Worm (Caenorhabditis elegans) whole organism, mixed stage, embryonic: ENCODE results near the gene let-99.

Source experiments
- M03D4.4 ChIP-seq: sonication (generic microtip); optimal IDR thresholded peaks from 2 replicates; lab custom pipeline; 2017; ENCODE audit warnings: mild to moderate bottlenecking, missing genetic modification characterization, missing compliant biosample characterization
- blmp-1 ChIP-seq: fragments of 150-350 bp; optimal IDR thresholded peaks from 2 replicates; lab custom pipeline; 2014; ENCODE audit warnings: missing biosample characterization, missing genetic modification characterization
- ceh-83 ChIP-seq: fragments of 200-800 bp; sonication (Bioruptor generic); optimal IDR thresholded peaks from 2 replicates; lab custom pipeline; 2018; ENCODE audit warnings: mild to moderate bottlenecking, missing genetic modification characterization, missing compliant biosample characterization
- ces-1 ChIP-seq: fragments of 150-350 bp; optimal IDR thresholded peaks from 2 replicates; lab custom pipeline; 2014; ENCODE audit warnings: missing biosample characterization, missing genetic modification reagents, missing genetic modification characterization
- cnd-1 ChIP-seq: fragments of 200-800 bp; sonication (Bioruptor generic); optimal IDR thresholded peaks from 2 replicates; lab custom pipeline; 2018; ENCODE audit warnings: mild to moderate bottlenecking, missing genetic modification characterization, missing compliant biosample characterization
- drap-1 ChIP-seq: fragments of 200-800 bp; sonication (Bioruptor generic); optimal IDR thresholded peaks from 3 replicates; lab custom pipeline; 2018; ENCODE audit warnings: mild to moderate bottlenecking, missing genetic modification characterization, missing compliant biosample characterization
- elt-3 ChIP-seq: fragments of 150-350 bp; optimal IDR thresholded peaks from 2 replicates; lab custom pipeline; 2014; ENCODE audit warnings: missing biosample characterization, missing genetic modification characterization
- flh-1 ChIP-seq: fragments of 200-800 bp; sonication (Bioruptor generic); optimal IDR thresholded peaks from 2 replicates; lab custom pipeline; 2018; ENCODE audit warnings: mild to moderate bottlenecking, missing genetic modification characterization, moderate library complexity, missing compliant biosample characterization
- ham-2 ChIP-seq: fragments of 200-800 bp; sonication (Bioruptor generic); optimal IDR thresholded peaks from 2 replicates; lab custom pipeline; 2018; ENCODE audit warnings: mild to moderate bottlenecking, missing genetic modification characterization, missing compliant biosample characterization
- hlh-1 ChIP-seq: fragments of 150-350 bp; optimal IDR thresholded peaks from 2 replicates; lab custom pipeline; 2014; ENCODE audit warnings: missing biosample characterization, missing genetic modification reagents, missing genetic modification characterization
- lin-13 ChIP-seq: fragments of 150-350 bp; optimal IDR thresholded peaks from 2 replicates; lab custom pipeline; 2014; ENCODE audit warnings: missing biosample characterization, missing genetic modification characterization
- lin-32 ChIP-seq: fragments of 200-800 bp; sonication (Bioruptor generic); optimal IDR thresholded peaks from 2 replicates; lab custom pipeline; 2018; ENCODE audit warnings: mild to moderate bottlenecking, missing genetic modification characterization, missing compliant biosample characterization
- lsy-2 ChIP-seq: fragments of 150-350 bp; optimal IDR thresholded peaks from 2 replicates; lab custom pipeline; 2014; ENCODE audit warnings: missing biosample characterization, missing genetic modification characterization
- mab-5 ChIP-seq: fragments of 150-350 bp; optimal IDR thresholded peaks from 2 replicates; lab custom pipeline; 2014; ENCODE audit warnings: missing biosample characterization, missing genetic modification characterization
- mep-1 ChIP-seq: fragments of 150-350 bp; optimal IDR thresholded peaks from 2 replicates; lab custom pipeline; 2017; ENCODE audit warnings: missing biosample characterization, missing genetic modification reagents, missing genetic modification characterization, inconsistent platforms
- mls-2 ChIP-seq: sonication (generic microtip); optimal IDR thresholded peaks from 2 replicates; lab custom pipeline; 2016; ENCODE audit warnings: mild to moderate bottlenecking, missing genetic modification characterization, moderate library complexity, missing compliant biosample characterization
- nhr-12 ChIP-seq: fragments of 150-350 bp; optimal IDR thresholded peaks from 2 replicates; lab custom pipeline; 2014; ENCODE audit warnings: missing biosample characterization, missing genetic modification characterization
- nhr-2 ChIP-seq: fragments of 150-350 bp; optimal IDR thresholded peaks from 2 replicates; lab custom pipeline; 2014; ENCODE audit warnings: missing biosample characterization, missing genetic modification characterization
- nhr-237 ChIP-seq: fragments of 150-350 bp; optimal IDR thresholded peaks from 2 replicates; lab custom pipeline; 2014; ENCODE audit warnings: missing biosample characterization, missing genetic modification characterization
- nhr-28 ChIP-seq: fragments of 150-350 bp; optimal IDR thresholded peaks from 2 replicates; lab custom pipeline; 2014; ENCODE audit warnings: missing biosample characterization, missing genetic modification characterization
- nhr-76 ChIP-seq: sonication (generic microtip); optimal IDR thresholded peaks from 2 replicates; lab custom pipeline; 2017; ENCODE audit warnings: missing biosample characterization, missing genetic modification characterization
- pha-4 ChIP-seq: fragments of 150-350 bp; optimal IDR thresholded peaks from 2 replicates; lab custom pipeline; 2018; ENCODE audit warnings: missing biosample characterization, missing genetic modification reagents, missing genetic modification characterization
- sem-2 ChIP-seq: fragments of 200-800 bp; sonication (Bioruptor generic); optimal IDR thresholded peaks from 2 replicates; lab custom pipeline; 2018; ENCODE audit warnings: mild to moderate bottlenecking, missing genetic modification characterization, missing compliant biosample characterization
- snpc-4 ChIP-seq: fragments of 150-350 bp; optimal IDR thresholded peaks from 2 replicates; lab custom pipeline; 2014; ENCODE audit warnings: missing biosample characterization, missing genetic modification characterization
- sptf-1 ChIP-seq: sonication (generic microtip); optimal IDR thresholded peaks from 2 replicates; lab custom pipeline; 2017; ENCODE audit warnings: mild to moderate bottlenecking, missing genetic modification characterization, moderate library complexity, missing compliant biosample characterization
- unc-120 ChIP-seq: sonication (generic microtip); optimal IDR thresholded peaks from 2 replicates; lab custom pipeline; 2017; ENCODE audit warnings: missing genetic modification characterization, missing compliant biosample characterization; ENCODE audit not compliant: poor library complexity, severe bottlenecking
- unc-39 ChIP-seq: fragments of 150-350 bp; optimal IDR thresholded peaks from 2 replicates; lab custom pipeline; 2014; ENCODE audit warnings: missing biosample characterization, missing genetic modification characterization
- unc-62 ChIP-seq: fragments of 150-350 bp; optimal IDR thresholded peaks from 2 replicates; lab custom pipeline; 2014; ENCODE audit warnings: missing biosample characterization, missing genetic modification reagents, missing genetic modification characterization
- zip-8 ChIP-seq: fragments of 150-350 bp; optimal IDR thresholded peaks from 2 replicates; lab custom pipeline; 2014; ENCODE audit warnings: missing biosample characterization, missing genetic modification characterization
- ztf-11 ChIP-seq: fragments of 150-350 bp; optimal IDR thresholded peaks from 2 replicates; lab custom pipeline; 2014; ENCODE audit warnings: missing biosample characterization, missing genetic modification characterization

The let-99 gene

DNA sequence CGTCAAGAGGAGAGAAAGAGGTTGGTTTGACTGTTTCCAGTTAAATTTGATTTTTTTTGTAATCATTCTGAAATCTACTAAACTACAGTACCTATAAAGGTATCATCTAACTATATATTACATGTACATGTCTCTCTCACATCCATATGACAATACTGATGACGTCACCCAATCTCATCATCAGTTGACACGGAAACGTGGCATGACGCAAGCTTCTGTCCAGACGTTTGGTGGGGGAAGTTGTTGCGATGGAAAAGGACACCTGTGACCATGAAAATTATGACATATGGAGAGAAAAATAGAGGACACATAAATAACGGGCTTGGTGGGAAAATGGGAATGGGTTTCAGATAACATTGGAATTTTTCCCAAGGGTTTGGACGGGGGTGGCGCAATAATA, 18.6 kb upstream of the let-99 start:
- TF ChIP-seq cnd-1 (peak; percentile 49), unc-62 (GFP tag; lab: Kevin White, UChicago) (peak; percentile 46), zip-8 (peak; percentile 97), nhr-237 (tag; lab: Kevin White, UChicago) (no peak), nhr-2 (tag; lab: Kevin White, UChicago) (peak; percentile 87), lin-32 (GFP tag; lab: Kevin White, UChicago) (peak; percentile 43), mab-5 (tag; lab: Kevin White, UChicago) (no peak), sem-2 (GFP tag; lab: Kevin White, UChicago) (no peak)

- no peak for TF ChIP-seq unc-120
- no peak for TF ChIP-seq snpc-4 (tag; lab: Kevin White, UChicago)
- TF ChIP-seq unc-39 (tag; lab: Kevin White, UChicago), result no peak
- TF ChIP-seq sptf-1, result no peak
- no peak for TF ChIP-seq ham-2 (GFP tag; lab: Kevin White, UChicago)
- peak; percentile 91 for TF ChIP-seq lin-32 (GFP tag; lab: Kevin White, UChicago)
- TF ChIP-seq nhr-2 (tag; lab: Kevin White, UChicago), result peak; percentile 92
Measured at ce11 chrIV:12551944-12552343, 15.7 kb upstream of the let-99 start.

ce11 chrIV:12558925-12559450, 8.7 kb upstream of the let-99 start, which contains the start of the genes ZK795.2 and ZK795.3:
Gene ZK795.2 (minus strand): TSS chrIV:12558975.
Gene ZK795.3 (plus strand): TSS chrIV:12559365.
- TF ChIP-seq ces-1 (GFP tag; lab: Kevin White, UChicago), result peak; percentile 53
- peak; percentile 15 for TF ChIP-seq pha-4 (tag; lab: Kevin White, UChicago)
- TF ChIP-seq M03D4.4 (tag; lab: Kevin White, UChicago), result no peak
- TF ChIP-seq mep-1, result no peak
- TF ChIP-seq sem-2 (GFP tag; lab: Kevin White, UChicago), result no peak
- TF ChIP-seq nhr-237 (tag; lab: Kevin White, UChicago), result peak; percentile 45
- TF ChIP-seq unc-120, result no peak
- TF ChIP-seq lsy-2 (tag; lab: Kevin White, UChicago), result peak; percentile 64
- TF ChIP-seq lin-13 (tag; lab: Kevin White, UChicago), result no peak
- peak; percentile 0 for TF ChIP-seq hlh-1
- no peak for TF ChIP-seq mls-2 (tag; lab: Kevin White, UChicago)

DNA sequence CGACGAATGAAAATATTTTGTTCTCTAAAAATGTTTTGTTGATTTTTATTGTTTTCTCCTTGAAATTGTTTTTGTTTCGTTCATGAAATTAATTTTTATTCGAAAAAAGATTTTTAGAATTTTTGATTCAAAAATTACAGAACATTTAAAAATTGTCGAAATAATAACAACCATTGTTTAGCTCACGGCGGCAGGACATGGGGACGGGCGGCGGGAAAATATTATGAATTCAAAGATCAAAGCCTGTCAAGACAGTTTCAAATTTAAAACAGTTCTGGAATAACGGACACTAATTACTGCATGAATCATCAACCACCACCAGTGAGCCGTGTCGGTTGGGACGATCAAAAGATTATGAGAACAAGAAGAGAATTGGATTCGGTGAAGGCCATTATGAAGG, 7.1 kb upstream of the let-99 start, which contains the start of gene snb-7:
snb-7 (plus strand) TSS at position 301 of the 400 bp plus-strand sequence.
- TF ChIP-seq zip-8 (no peak), lin-13 (tag; lab: Kevin White, UChicago) (no peak), blmp-1 (tag; lab: Kevin White, UChicago) (no peak), drap-1 (GFP tag; lab: Kevin White, UChicago) (no peak), lsy-2 (tag; lab: Kevin White, UChicago) (no peak), nhr-12 (tag; lab: Kevin White, UChicago) (no peak), ham-2 (GFP tag; lab: Kevin White, UChicago) (no peak), mab-5 (tag; lab: Kevin White, UChicago) (no peak), flh-1 (GFP tag; lab: Kevin White, UChicago) (no peak), lin-32 (GFP tag; lab: Kevin White, UChicago) (no peak), ces-1 (GFP tag; lab: Kevin White, UChicago) (no peak)
- TF ChIP-seq, all 35 proteins: peak for 0

- no peak for TF ChIP-seq ham-2 (GFP tag; lab: Kevin White, UChicago)
- TF ChIP-seq ces-1 (GFP tag; lab: Kevin White, UChicago), result peak; percentile 61
Measured at ce11 chrIV:12565933-12566540, 1.6 kb upstream of the let-99 start, which contains the start of gene eak-7. Gene eak-7 (minus strand): TSS chrIV:12565983.

- TF ChIP-seq pha-4 (tag; lab: Kevin White, UChicago) (no peak), nhr-12 (tag; lab: Kevin White, UChicago) (no peak), snpc-4 (tag; lab: Kevin White, UChicago) (no peak), nhr-2 (tag; lab: Kevin White, UChicago) (no peak), elt-3 (tag; lab: Kevin White, UChicago) (no peak), nhr-28 (tag; lab: Kevin White, UChicago) (no peak), nhr-76 (tag; lab: Kevin White, UChicago) (no peak), drap-1 (GFP tag; lab: Kevin White, UChicago) (no peak), unc-62 (GFP tag; lab: Kevin White, UChicago) (no peak), ztf-11 (tag; lab: Kevin White, UChicago) (no peak), unc-120 (no peak), zip-8 (no peak), ceh-83 (GFP tag; lab: Kevin White, UChicago) (no peak)
Measured at ce11 chrIV:12570546-12570945, 2.9 kb downstream of the let-99 start.
